Fruit fly (Drosophila melanogaster): Measurements from ENCODE around the gene CG12316.
A peak's percentile ranks its signal among the peaks of the same experiment; 100 is the strongest.

DNA sequence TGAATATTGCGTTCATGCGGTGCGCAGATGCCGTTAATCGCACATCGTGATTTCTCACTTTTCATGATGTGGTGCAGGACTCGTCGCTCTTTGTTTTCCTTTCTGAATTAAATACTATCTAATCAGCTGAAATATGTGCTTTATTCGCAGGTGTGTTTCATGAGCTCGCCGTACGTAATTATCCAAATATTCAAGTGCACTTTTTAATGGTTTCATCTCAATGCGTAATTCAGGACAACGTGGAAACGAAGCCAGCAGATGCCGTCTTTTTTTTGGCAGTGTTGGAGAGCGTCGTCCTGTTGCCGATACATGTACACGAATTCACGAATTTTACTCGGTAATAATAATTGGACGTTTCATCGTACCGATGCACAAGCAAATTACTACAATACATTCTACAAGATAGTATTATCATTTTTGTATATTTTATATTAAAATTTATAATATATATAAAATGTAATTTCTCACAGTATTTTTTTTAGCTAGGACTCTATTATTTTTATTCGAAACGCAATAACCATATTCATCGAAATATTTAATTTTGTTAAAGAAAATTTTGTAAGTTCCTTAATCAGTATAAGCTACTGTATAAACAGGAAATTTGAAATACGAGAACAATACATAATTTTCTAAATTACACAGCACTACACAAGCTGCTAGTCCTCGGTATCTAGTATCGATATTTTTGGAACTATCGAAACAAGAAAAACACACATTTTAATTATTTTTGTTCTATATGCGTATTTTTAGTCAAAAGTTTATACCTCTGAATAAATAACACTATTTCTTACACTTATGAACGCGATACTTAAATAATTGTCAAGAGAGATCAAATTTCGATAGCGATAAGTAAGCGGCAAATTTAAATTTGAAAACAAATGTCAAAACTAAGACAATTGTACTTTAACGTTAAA, at the start of gene CG12316:
- peak; percentile 96 for TF ChIP-seq Fer1 (GFP tag; optimal IDR thresholded peaks at IDR 0.05)
- peak; percentile 55 for TF ChIP-seq CG7928 (GFP tag; optimal IDR thresholded peaks at IDR 0.05)
- TF ChIP-seq trem (tag; optimal IDR thresholded peaks at IDR 0.05), result peak; percentile 91
- peak; percentile 40 for TF ChIP-seq Sin3A (optimal IDR thresholded peaks at IDR 0.05)
- no peak for TF ChIP-seq pan (optimal IDR thresholded peaks at IDR 0.05)
- TF ChIP-seq pan (GFP tag; optimal IDR thresholded peaks at IDR 0.05 in 1 of 2, IDR thresholded peaks at IDR 0.05 in 1 of 2), result peak in 1 of 2 experiments; percentile 82
- peak; percentile 93 for TF ChIP-seq CG13424 (tag; optimal IDR thresholded peaks at IDR 0.05)
- peak; percentile 91 for TF ChIP-seq her (GFP tag; optimal IDR thresholded peaks at IDR 0.05)
- peak; percentile 81 for TF ChIP-seq CG6683 (GFP tag; optimal IDR thresholded peaks at IDR 0.05)
- TF ChIP-seq CG14860 (GFP tag; IDR thresholded peaks at IDR 0.05; ENCODE audit: partially characterized antibody), result peak; percentile 62; the same call in 2 of the 3 replicates
- TF ChIP-seq CG4854 (GFP tag; optimal IDR thresholded peaks at IDR 0.05), result peak; percentile 86
